Worm (Caenorhabditis elegans): ENCODE measurements around the gene Y22D7AL.11.

Y22D7AL.11 gene

ce11 chrIII:1602682-1603081 lies 31.5 kb downstream of the Y22D7AL.11 start:
- TF ChIP-seq mab-5 (tag; optimal IDR thresholded peaks at IDR 0.05) (no peak), sma-3 (GFP tag; optimal IDR thresholded peaks at IDR 0.05) (peak; percentile 25), sem-4 (tag; optimal IDR thresholded peaks at IDR 0.05) (no peak), crh-2 (tag; optimal IDR thresholded peaks at IDR 0.05) (peak; percentile 2), sma-9 (GFP tag; optimal IDR thresholded peaks at IDR 0.05) (peak; percentile 30), sma-9 (tag; optimal IDR thresholded peaks at IDR 0.05) (no peak), fos-1 (tag; optimal IDR thresholded peaks at IDR 0.05) (peak; percentile 93)

ce11 chrIII:1601464-1602169 lies 32.6 kb downstream of the Y22D7AL.11 start:
- TF ChIP-seq nhr-77 (tag; optimal IDR thresholded peaks at IDR 0.05) (no peak), ceh-82 (tag; optimal IDR thresholded peaks at IDR 0.05) (no peak), aly-2 (tag; optimal IDR thresholded peaks at IDR 0.05) (no peak), nhr-25 (tag; optimal IDR thresholded peaks at IDR 0.05) (peak; percentile 64), sem-4 (tag; optimal IDR thresholded peaks at IDR 0.05) (no peak), unc-55 (GFP tag; optimal IDR thresholded peaks at IDR 0.05) (no peak), nhr-237 (tag; optimal IDR thresholded peaks at IDR 0.05) (no peak), nhr-21 (tag; optimal IDR thresholded peaks at IDR 0.05) (peak; percentile 0), mab-5 (tag; optimal IDR thresholded peaks at IDR 0.05) (no peak), mdl-1 (tag; optimal IDR thresholded peaks at IDR 0.05) (no peak), gmeb-1 (tag; optimal IDR thresholded peaks at IDR 0.05) (no peak), Y55F3AM.14 (GFP tag; optimal IDR thresholded peaks at IDR 0.05) (peak; percentile 65), crh-2 (tag; optimal IDR thresholded peaks at IDR 0.05) (peak; percentile 22), blmp-1 (tag; optimal IDR thresholded peaks at IDR 0.05; ENCODE audit: insufficient read depth) (no peak), lin-39 (tag; optimal IDR thresholded peaks at IDR 0.05) (no peak), nhr-12 (tag; optimal IDR thresholded peaks at IDR 0.05) (no peak), F13H6.1 (tag; optimal IDR thresholded peaks at IDR 0.05) (peak; percentile 20), C34F6.9 (tag; optimal IDR thresholded peaks at IDR 0.05) (peak; percentile 2), nhr-23 (tag; optimal IDR thresholded peaks at IDR 0.05) (no peak), mbf-1 (tag; optimal IDR thresholded peaks at IDR 0.05) (no peak), lin-13 (GFP tag; optimal IDR thresholded peaks at IDR 0.05) (peak; percentile 61), elt-1 (tag; optimal IDR thresholded peaks at IDR 0.05) (no peak), unc-62 (GFP tag; optimal IDR thresholded peaks at IDR 0.05) (no peak), R02D3.7 (tag; optimal IDR thresholded peaks at IDR 0.05) (no peak), nhr-11 (tag; optimal IDR thresholded peaks at IDR 0.05) (no peak), elt-3 (tag; optimal IDR thresholded peaks at IDR 0.05) (no peak), skn-1 (tag; optimal IDR thresholded peaks at IDR 0.05) (no peak), ZK546.5 (tag; optimal IDR thresholded peaks at IDR 0.05) (no peak), nhr-129 (tag; optimal IDR thresholded peaks at IDR 0.05) (peak; percentile 8), lsy-2 (tag; optimal IDR thresholded peaks at IDR 0.05) (peak in 1 of 2 experiments; percentile 24), egl-27 (tag; optimal IDR thresholded peaks at IDR 0.05) (no peak), ztf-11 (tag; optimal IDR thresholded peaks at IDR 0.05) (no peak), fos-1 (tag; optimal IDR thresholded peaks at IDR 0.05) (no peak), dmd-4 (tag; optimal IDR thresholded peaks at IDR 0.05) (no peak), nhr-10 (tag; optimal IDR thresholded peaks at IDR 0.05) (no peak), sma-9 (GFP tag; optimal IDR thresholded peaks at IDR 0.05) (peak; percentile 53), sma-9 (tag; optimal IDR thresholded peaks at IDR 0.05) (no peak), peb-1 (tag; optimal IDR thresholded peaks at IDR 0.05) (no peak), alr-1 (tag; optimal IDR thresholded peaks at IDR 0.05) (no peak), sma-3 (GFP tag; optimal IDR thresholded peaks at IDR 0.05) (no peak)

- no peak for TF ChIP-seq mab-5 (tag; optimal IDR thresholded peaks at IDR 0.05)
- TF ChIP-seq lsy-2 (tag; optimal IDR thresholded peaks at IDR 0.05), result peak in 1 of 2 experiments; percentile 3
Observed at ce11 chrIII:1600670-1601194, 33.4 kb downstream of the Y22D7AL.11 start, which contains the start of gene sms-3. Gene sms-3 (minus strand): TSS chrIII:1601144.
